Worm (Caenorhabditis elegans) whole organism, L1 larva: ENCODE data around the gene spe-19.
A peak's percentile ranks its signal among the peaks of the same experiment; 100 is the strongest.

ENCODE experiments used
- F16B12.6 ChIP-seq: fragments of 150-350 bp; optimal IDR thresholded peaks from 2 replicates; lab custom pipeline; 2014; ENCODE audit warnings: missing biosample characterization, missing genetic modification characterization
- ama-1 ChIP-seq: fragments of 150-350 bp; optimal IDR thresholded peaks from 2 replicates; lab custom pipeline; 2014
- ceh-8 ChIP-seq: fragments of 200-800 bp; sonication (Bioruptor generic); optimal IDR thresholded peaks from 2 replicates; lab custom pipeline; 2018; ENCODE audit warnings: mild to moderate bottlenecking, missing genetic modification characterization, moderate library complexity, missing compliant biosample characterization
- dsc-1 ChIP-seq: sonication (generic microtip); optimal IDR thresholded peaks from 2 replicates; lab custom pipeline; 2016; ENCODE audit warnings: mild to moderate bottlenecking, missing genetic modification characterization, missing compliant biosample characterization
- elt-2 ChIP-seq: sonication (generic microtip); optimal IDR thresholded peaks from 2 replicates; lab custom pipeline; 2016; ENCODE audit warnings: missing genetic modification characterization, mild to moderate bottlenecking, inconsistent platforms, missing compliant biosample characterization, missing genetic modification reagents
- elt-3 ChIP-seq, 6 experiments: fragments of 150-350 bp in 1 of 6; sonication (generic microtip); optimal IDR thresholded peaks; 2 replicates each; lab custom pipeline; 2017 to 2018; ENCODE audit warnings: missing biosample characterization in 6 of 6, missing genetic modification characterization in 6 of 6, inconsistent platforms in 1 of 6
- fos-1 ChIP-seq: fragments of 150-350 bp; optimal IDR thresholded peaks from 2 replicates; lab custom pipeline; 2014; ENCODE audit warnings: missing biosample characterization, missing genetic modification characterization
- lin-13 ChIP-seq: fragments of 150-350 bp; optimal IDR thresholded peaks from 2 replicates; lab custom pipeline; 2014; ENCODE audit warnings: missing biosample characterization, missing genetic modification reagents, missing genetic modification characterization
- lin-39 ChIP-seq: fragments of 150-350 bp; optimal IDR thresholded peaks from 2 replicates; lab custom pipeline; 2014; ENCODE audit warnings: missing biosample characterization, missing genetic modification reagents, missing genetic modification characterization
- nhr-85 ChIP-seq: sonication (generic microtip); peaks from one replicate; lab custom pipeline; 2016; ENCODE audit warnings: missing genetic modification characterization, inconsistent platforms, missing compliant biosample characterization
- snpc-4 ChIP-seq: fragments of 150-350 bp; optimal IDR thresholded peaks from 2 replicates; lab custom pipeline; 2014; ENCODE audit warnings: missing biosample characterization, missing genetic modification characterization
- unc-130 ChIP-seq: fragments of 150-350 bp; optimal IDR thresholded peaks from 2 replicates; lab custom pipeline; 2017; ENCODE audit warnings: missing biosample characterization, missing genetic modification characterization, inconsistent platforms

DNA sequence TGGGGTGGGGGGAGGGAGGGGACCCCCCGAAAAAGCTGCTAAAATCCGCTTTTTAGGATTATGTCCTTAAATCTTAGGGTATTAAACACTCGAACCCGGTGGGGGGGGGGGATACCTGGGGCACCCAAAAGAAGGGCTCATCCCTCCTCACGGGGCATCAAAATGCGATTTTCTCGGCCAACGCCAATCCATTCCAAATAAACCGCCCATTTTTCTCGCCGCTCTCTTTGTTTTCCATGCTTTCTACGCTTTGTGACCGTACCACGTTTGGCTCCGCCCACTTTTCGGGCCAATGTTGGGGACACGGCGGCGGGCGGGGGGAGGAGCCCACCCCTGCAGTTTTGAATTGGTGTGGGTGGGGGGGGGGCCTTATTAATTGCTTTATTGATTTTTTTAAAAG lies 14.3 kb upstream of the spe-19 start:
- TF ChIP-seq nhr-85 (tag; lab: Kevin White, UChicago): peak; percentile 61
- TF ChIP-seq F16B12.6 (tag; lab: Kevin White, UChicago): no peak
- TF ChIP-seq ama-1 (lab: Kevin White, UChicago): no peak
- TF ChIP-seq elt-3 (tag; optimal IDR thresholded peaks at IDR 0.05; lab: Kevin White, UChicago): no peak
- no peak for TF ChIP-seq unc-130 (tag; lab: Kevin White, UChicago)
- no peak for TF ChIP-seq dsc-1 (tag; lab: Kevin White, UChicago)
- no peak for TF ChIP-seq lin-39 (tag; lab: Kevin White, UChicago)
- TF ChIP-seq fos-1 (tag; lab: Kevin White, UChicago): no peak
- no peak for TF ChIP-seq ceh-8 (GFP tag; lab: Kevin White, UChicago)
- TF ChIP-seq snpc-4 (tag; lab: Kevin White, UChicago): no peak
- no peak for TF ChIP-seq elt-2
- TF ChIP-seq lin-13 (GFP tag; lab: Kevin White, UChicago): no peak
